Worm (Caenorhabditis elegans) whole organism, L4 larva: ENCODE data around the gene aagr-2.

Experiments
- D1046.2 ChIP-seq: fragments of 200-800 bp; sonication (Bioruptor generic); IDR thresholded peaks from 2 replicates; pipeline ENCODE4 v1.3.6; 2022; ENCODE audit warnings: missing genetic modification characterization, missing compliant biosample characterization
- F49E8.2 ChIP-seq: sonication (generic microtip); optimal IDR thresholded peaks from 2 replicates; lab custom pipeline; 2016; ENCODE audit warnings: missing compliant biosample characterization, mild to moderate bottlenecking, missing genetic modification characterization, borderline replicate concordance
- R02D3.7 ChIP-seq: fragments of 150-350 bp; sonication (generic microtip); optimal IDR thresholded peaks from 3 replicates; lab custom pipeline; 2014; ENCODE audit warnings: missing biosample characterization, missing genetic modification characterization
- lin-13 ChIP-seq: fragments of 150-350 bp; optimal IDR thresholded peaks from 2 replicates; lab custom pipeline; 2014; ENCODE audit warnings: missing biosample characterization, missing genetic modification reagents, missing genetic modification characterization
- lin-29 ChIP-seq: fragments of 200-800 bp; sonication (Bioruptor generic); IDR thresholded peaks from 2 replicates; pipeline ENCODE4 v1.3.6; 2022; ENCODE audit warnings: missing genetic modification reagents, missing genetic modification characterization, missing compliant biosample characterization
- nhr-11 ChIP-seq: fragments of 150-350 bp; optimal IDR thresholded peaks from 2 replicates; lab custom pipeline; 2014; ENCODE audit warnings: missing biosample characterization, missing genetic modification characterization
- set-16 ChIP-seq: fragments of 200-800 bp; sonication (Bioruptor generic); IDR thresholded peaks from 2 replicates; pipeline ENCODE4 v1.3.6; 2022; ENCODE audit warnings: missing genetic modification reagents, missing genetic modification characterization, missing compliant biosample characterization
- spr-3 ChIP-seq: fragments of 200-800 bp; sonication (Bioruptor generic); optimal IDR thresholded peaks from 2 replicates; lab custom pipeline; 2018; ENCODE audit warnings: mild to moderate bottlenecking, missing genetic modification characterization, missing compliant biosample characterization
- tag-97 ChIP-seq: fragments of 200-800 bp; sonication (Bioruptor generic); IDR thresholded peaks from 2 replicates; pipeline ENCODE4 v1.3.6; 2022; ENCODE audit warnings: missing genetic modification characterization, missing compliant biosample characterization
- zag-1 ChIP-seq: fragments of 150-350 bp; optimal IDR thresholded peaks from 2 replicates; lab custom pipeline; 2014; ENCODE audit warnings: missing biosample characterization, missing genetic modification characterization

- TF ChIP-seq nhr-11 (tag; lab: Kevin White, UChicago): no peak
- TF ChIP-seq F49E8.2 (tag; lab: Kevin White, UChicago): no peak
- no peak for TF ChIP-seq lin-29 (GFP tag; lab: Robert Waterston, UW)
- TF ChIP-seq tag-97 (GFP tag; lab: Robert Waterston, UW): no peak
- TF ChIP-seq set-16 (GFP tag; lab: Robert Waterston, UW): no peak
- TF ChIP-seq R02D3.7 (tag; lab: Kevin White, UChicago): no peak
- TF ChIP-seq D1046.2 (GFP tag; lab: Robert Waterston, UW): no peak
- TF ChIP-seq lin-13 (GFP tag; lab: Kevin White, UChicago): no peak
- TF ChIP-seq spr-3 (GFP tag; lab: Kevin White, UChicago): no peak
- TF ChIP-seq zag-1 (tag; lab: Kevin White, UChicago): no peak
Observed at ce11 chrII:4924729-4925128, 319 bp downstream of the aagr-2 start.
